Worm (Caenorhabditis elegans): Measurements from ENCODE around the gene F56H9.9.

F56H9.9 gene

ce11 chrV:12596795-12597194 is 27.5 kb downstream of the F56H9.9 start:
- peak; percentile 58 for TF ChIP-seq sma-9 (GFP tag; optimal IDR thresholded peaks at IDR 0.05)
- no peak for TF ChIP-seq sma-9 (tag; optimal IDR thresholded peaks at IDR 0.05)
- no peak for TF ChIP-seq sem-4 (tag; optimal IDR thresholded peaks at IDR 0.05)
- TF ChIP-seq nhr-25 (tag; optimal IDR thresholded peaks at IDR 0.05) = no peak
- no peak for TF ChIP-seq ztf-11 (tag; optimal IDR thresholded peaks at IDR 0.05)
- no peak for TF ChIP-seq nhr-23 (tag; optimal IDR thresholded peaks at IDR 0.05)
- no peak for TF ChIP-seq ama-1 (optimal IDR thresholded peaks at IDR 0.05)
- TF ChIP-seq nhr-10 (tag; optimal IDR thresholded peaks at IDR 0.05) = no peak
- TF ChIP-seq C34F6.9 (tag; optimal IDR thresholded peaks at IDR 0.05) = peak; percentile 37
- TF ChIP-seq nhr-21 (tag; optimal IDR thresholded peaks at IDR 0.05) = peak; percentile 48
- TF ChIP-seq lsy-2 (tag; optimal IDR thresholded peaks at IDR 0.05) = peak in 1 of 2 experiments; percentile 41
- TF ChIP-seq nhr-6 (tag; optimal IDR thresholded peaks at IDR 0.05) = no peak
- peak; percentile 29 for TF ChIP-seq egl-27 (tag; optimal IDR thresholded peaks at IDR 0.05)
- peak; percentile 55 for TF ChIP-seq sma-3 (GFP tag; optimal IDR thresholded peaks at IDR 0.05)
- TF ChIP-seq fos-1 (tag; optimal IDR thresholded peaks at IDR 0.05) = peak; percentile 16
- TF ChIP-seq lin-13 (GFP tag; optimal IDR thresholded peaks at IDR 0.05) = peak; percentile 55
- TF ChIP-seq gmeb-1 (tag; optimal IDR thresholded peaks at IDR 0.05) = peak; percentile 51
- peak; percentile 18 for TF ChIP-seq lin-11 (tag; optimal IDR thresholded peaks at IDR 0.05)
- no peak for TF ChIP-seq dmd-4 (tag; optimal IDR thresholded peaks at IDR 0.05)
- TF ChIP-seq nhr-129 (tag; optimal IDR thresholded peaks at IDR 0.05) = peak; percentile 70
- no peak for TF ChIP-seq mdl-1 (tag; optimal IDR thresholded peaks at IDR 0.05)
- TF ChIP-seq crh-2 (tag; optimal IDR thresholded peaks at IDR 0.05) = peak; percentile 26
- TF ChIP-seq unc-62 (GFP tag; optimal IDR thresholded peaks at IDR 0.05) = no peak
- no peak for TF ChIP-seq ceh-82 (tag; optimal IDR thresholded peaks at IDR 0.05)
- peak; percentile 44 for TF ChIP-seq F13H6.1 (tag; optimal IDR thresholded peaks at IDR 0.05)

- TF ChIP-seq mdl-1 (tag; optimal IDR thresholded peaks at IDR 0.05) (no peak), unc-39 (tag; optimal IDR thresholded peaks at IDR 0.05) (no peak), mbf-1 (tag; optimal IDR thresholded peaks at IDR 0.05) (no peak), ztf-4 (tag; optimal IDR thresholded peaks at IDR 0.05) (no peak), lin-11 (tag; optimal IDR thresholded peaks at IDR 0.05) (no peak), crh-2 (tag; optimal IDR thresholded peaks at IDR 0.05) (no peak), sma-9 (GFP tag; optimal IDR thresholded peaks at IDR 0.05) (no peak), sma-9 (tag; optimal IDR thresholded peaks at IDR 0.05) (no peak), ZK546.5 (tag; optimal IDR thresholded peaks at IDR 0.05) (no peak), aly-2 (tag; optimal IDR thresholded peaks at IDR 0.05) (no peak), lin-39 (tag; optimal IDR thresholded peaks at IDR 0.05) (no peak), snpc-4 (tag; optimal IDR thresholded peaks at IDR 0.05) (no peak), unc-55 (GFP tag; optimal IDR thresholded peaks at IDR 0.05) (no peak), nhr-237 (tag; optimal IDR thresholded peaks at IDR 0.05) (no peak), ztf-11 (tag; optimal IDR thresholded peaks at IDR 0.05) (no peak), peb-1 (tag; optimal IDR thresholded peaks at IDR 0.05) (no peak), sma-3 (GFP tag; optimal IDR thresholded peaks at IDR 0.05) (no peak), F13H6.1 (tag; optimal IDR thresholded peaks at IDR 0.05) (no peak), C34F6.9 (tag; optimal IDR thresholded peaks at IDR 0.05) (no peak), mab-5 (tag; optimal IDR thresholded peaks at IDR 0.05) (no peak)
Observed at ce11 chrV:12596196-12596595, 28.1 kb downstream of the F56H9.9 start, which contains the start of gene mma-1. Gene mma-1, minus strand, starts transcription at chrV:12596296.

- TF ChIP-seq ZK546.5 (tag; optimal IDR thresholded peaks at IDR 0.05) (no peak), nhr-10 (tag; optimal IDR thresholded peaks at IDR 0.05) (no peak), lin-39 (tag; optimal IDR thresholded peaks at IDR 0.05) (no peak), elt-3 (tag; optimal IDR thresholded peaks at IDR 0.05) (no peak), skn-1 (tag; optimal IDR thresholded peaks at IDR 0.05) (no peak), dmd-4 (tag; optimal IDR thresholded peaks at IDR 0.05) (no peak), snpc-4 (tag; optimal IDR thresholded peaks at IDR 0.05) (no peak), nhr-77 (tag; optimal IDR thresholded peaks at IDR 0.05) (no peak), nhr-21 (tag; optimal IDR thresholded peaks at IDR 0.05) (no peak), F13H6.1 (tag; optimal IDR thresholded peaks at IDR 0.05) (no peak), sma-9 (GFP tag; optimal IDR thresholded peaks at IDR 0.05) (no peak), sma-9 (tag; optimal IDR thresholded peaks at IDR 0.05) (no peak), ztf-1 (GFP tag; conservative IDR thresholded peaks at IDR 0.05) (no peak), aly-2 (tag; optimal IDR thresholded peaks at IDR 0.05) (no peak), nhr-12 (tag; optimal IDR thresholded peaks at IDR 0.05) (no peak), mab-5 (tag; optimal IDR thresholded peaks at IDR 0.05) (no peak)
Observed at ce11 chrV:12592379-12592778, 31.9 kb downstream of the F56H9.9 start, which contains the start of gene C14C10.2. Gene C14C10.2, minus strand, starts transcription at chrV:12592479.
